Worm (Caenorhabditis elegans): ENCODE measurements around the gene spot-1.

DNA sequence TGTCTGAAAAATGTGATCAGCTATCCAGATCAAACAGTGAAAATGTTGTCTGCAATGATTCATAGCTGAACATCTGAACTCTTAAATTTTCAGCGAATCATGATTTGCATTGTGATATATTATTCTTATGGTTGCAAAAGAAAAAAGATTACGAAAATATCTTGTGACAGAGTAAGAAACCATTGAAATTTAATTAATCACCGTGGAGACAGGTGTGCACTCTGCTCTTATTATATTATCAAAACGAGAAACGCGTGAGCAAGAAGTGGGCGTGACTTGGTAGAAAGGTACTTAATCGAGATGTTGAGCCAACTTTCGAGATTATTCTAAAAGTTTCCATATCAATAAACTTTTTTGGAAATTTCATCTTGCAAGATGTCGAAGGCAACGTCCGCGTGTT is 34.1 kb downstream of the spot-1 start, which contains the start of gene osm-10:
- TF ChIP-seq dao-5 (tag; optimal IDR thresholded peaks at IDR 0.05) = no peak
- no peak for TF ChIP-seq him-1 (tag; optimal IDR thresholded peaks at IDR 0.05)

Data from whole organism, L4/young adult.